Worm (Caenorhabditis elegans) whole organism, young adult: Measurements from ENCODE around the gene nxf-1.

Experiments used
- C06A6.2 ChIP-seq: fragments of 200-800 bp; sonication (Bioruptor generic); conservative IDR thresholded peaks from 2 replicates; pipeline ENCODE4 v1.3.6; 2022; ENCODE audit warnings: missing genetic modification characterization, missing compliant biosample characterization
- F10E7.11 ChIP-seq: sonication (generic microtip); optimal IDR thresholded peaks from 2 replicates; lab custom pipeline; 2017; ENCODE audit warnings: mild to moderate bottlenecking, missing genetic modification characterization, moderate library complexity, missing compliant biosample characterization
- F33H1.4 ChIP-seq: fragments of 200-800 bp; sonication (Bioruptor generic); IDR thresholded peaks from 2 replicates; pipeline ENCODE4 v1.3.6; 2022; ENCODE audit warnings: missing genetic modification reagents, missing genetic modification characterization, missing compliant biosample characterization
- F52B5.7 ChIP-seq: sonication (generic microtip); optimal IDR thresholded peaks from 2 replicates; lab custom pipeline; 2016; ENCODE audit warnings: mild to moderate bottlenecking, missing genetic modification characterization, missing compliant biosample characterization
- F55B11.4 ChIP-seq: sonication (generic microtip); optimal IDR thresholded peaks from 2 replicates; lab custom pipeline; 2016; ENCODE audit warnings: missing compliant biosample characterization, missing genetic modification characterization, borderline replicate concordance; ENCODE audit not compliant: insufficient read depth
- K12H6.12 ChIP-seq: fragments of 200-800 bp; sonication (Bioruptor generic); optimal IDR thresholded peaks from 2 replicates; lab custom pipeline; 2018; ENCODE audit warnings: mild to moderate bottlenecking, missing genetic modification characterization, missing compliant biosample characterization
- Y53G8AR.9 ChIP-seq: fragments of 200-800 bp; sonication (Bioruptor generic); conservative IDR thresholded peaks from 2 replicates; pipeline ENCODE4 v1.3.6; 2022; ENCODE audit warnings: missing genetic modification reagents, missing genetic modification characterization, missing compliant biosample characterization
- Y56A3A.18 ChIP-seq: fragments of 200-800 bp; sonication (Bioruptor generic); IDR thresholded peaks from 2 replicates; pipeline ENCODE4 v1.3.6; 2022; ENCODE audit warnings: missing genetic modification reagents, missing genetic modification characterization, missing compliant biosample characterization
- Y67H2A.10 ChIP-seq: fragments of 200-800 bp; sonication (Bioruptor generic); conservative IDR thresholded peaks from 2 replicates; pipeline ENCODE4 v1.3.6; 2022; ENCODE audit warnings: missing genetic modification reagents, missing genetic modification characterization, missing compliant biosample characterization
- Y95B8A.8 ChIP-seq: fragments of 200-800 bp; sonication (Bioruptor generic); IDR thresholded peaks from 2 replicates; pipeline ENCODE4 v1.3.6; 2022; ENCODE audit warnings: missing genetic modification reagents, missing genetic modification characterization, missing compliant biosample characterization
- akir-1 ChIP-seq: fragments of 200-800 bp; sonication (Bioruptor generic); optimal IDR thresholded peaks from 2 replicates; lab custom pipeline; 2018; ENCODE audit warnings: mild to moderate bottlenecking, missing genetic modification characterization, moderate library complexity, missing compliant biosample characterization
- aptf-2 ChIP-seq: fragments of 200-800 bp; sonication (Bioruptor generic); conservative IDR thresholded peaks from 2 replicates; pipeline ENCODE4 v1.3.6; 2022; ENCODE audit warnings: missing genetic modification reagents, missing genetic modification characterization, missing compliant biosample characterization
- aptf-3 ChIP-seq: fragments of 200-800 bp; sonication (Bioruptor generic); IDR thresholded peaks from 2 replicates; pipeline ENCODE4 v1.3.6; 2022; ENCODE audit warnings: missing genetic modification characterization, missing compliant biosample characterization
- attf-5 ChIP-seq: fragments of 200-800 bp; sonication (Bioruptor generic); optimal IDR thresholded peaks from 2 replicates; lab custom pipeline; 2018; ENCODE audit warnings: mild to moderate bottlenecking, missing genetic modification characterization, missing compliant biosample characterization
- attf-6 ChIP-seq: fragments of 200-800 bp; sonication (Bioruptor generic); IDR thresholded peaks from 2 replicates; pipeline ENCODE4 v1.3.6; 2022; ENCODE audit warnings: missing genetic modification reagents, missing genetic modification characterization, missing compliant biosample characterization
- cebp-1 ChIP-seq, 2 experiments: fragments of 200-800 bp in 1 of 2; sonication (Bioruptor generic) in 1 of 2; sonication (generic microtip) in 1 of 2; IDR thresholded peaks in 1 of 2; optimal IDR thresholded peaks in 1 of 2; 2 replicates each; pipeline versions ENCODE4 v1.3.6 to Lab custom; 2017 to 2022; ENCODE audit warnings: missing compliant biosample characterization in 2 of 2, missing genetic modification characterization in 2 of 2, mild to moderate bottlenecking in 1 of 2, missing genetic modification reagents in 1 of 2, moderate library complexity in 1 of 2
- ceh-27 ChIP-seq: fragments of 200-800 bp; sonication (Bioruptor generic); optimal IDR thresholded peaks from 2 replicates; lab custom pipeline; 2018; ENCODE audit warnings: mild to moderate bottlenecking, missing genetic modification characterization, moderate library complexity, missing compliant biosample characterization
- ceh-40 ChIP-seq: fragments of 200-800 bp; sonication (Bioruptor generic); IDR thresholded peaks from 2 replicates; pipeline ENCODE4 v1.3.6; 2022; ENCODE audit warnings: missing genetic modification characterization, missing compliant biosample characterization
- ceh-58 ChIP-seq: fragments of 200-800 bp; sonication (Bioruptor generic); IDR thresholded peaks from 2 replicates; pipeline ENCODE4 v1.3.6; 2022; ENCODE audit warnings: missing genetic modification characterization, missing compliant biosample characterization
- chd-7 ChIP-seq: sonication (generic microtip); optimal IDR thresholded peaks from 2 replicates; lab custom pipeline; 2016; ENCODE audit warnings: mild to moderate bottlenecking, missing genetic modification characterization, moderate library complexity, missing compliant biosample characterization
- die-1 ChIP-seq: sonication (generic microtip); optimal IDR thresholded peaks from 2 replicates; lab custom pipeline; 2016; ENCODE audit warnings: missing genotype, mild to moderate bottlenecking, missing genetic modification characterization, missing compliant biosample characterization
- efl-1 ChIP-seq: fragments of 150-350 bp; optimal IDR thresholded peaks from 2 replicates; lab custom pipeline; 2014; ENCODE audit warnings: missing biosample characterization, missing genetic modification reagents, missing genetic modification characterization
- egl-18 ChIP-seq: fragments of 200-800 bp; sonication (Bioruptor generic); IDR thresholded peaks from 2 replicates; pipeline ENCODE4 v1.3.6; 2022; ENCODE audit warnings: missing genetic modification reagents, missing genetic modification characterization, missing compliant biosample characterization
- ekl-4 ChIP-seq: fragments of 200-800 bp; sonication (Bioruptor generic); IDR thresholded peaks from 2 replicates; pipeline ENCODE4 v1.3.6; 2022; ENCODE audit warnings: missing genetic modification reagents, missing genetic modification characterization, missing compliant biosample characterization
- fkh-3 ChIP-seq: sonication (generic microtip); optimal IDR thresholded peaks from 2 replicates; lab custom pipeline; 2016; ENCODE audit warnings: mild to moderate bottlenecking, missing genetic modification characterization, missing compliant biosample characterization
- hlh-12 ChIP-seq: sonication (generic microtip); optimal IDR thresholded peaks from 2 replicates; lab custom pipeline; 2016; ENCODE audit warnings: missing genetic modification characterization, missing compliant biosample characterization
- hlh-26 ChIP-seq: fragments of 200-800 bp; sonication (Bioruptor generic); conservative IDR thresholded peaks from 2 replicates; pipeline ENCODE4 v1.3.6; 2022; ENCODE audit warnings: missing genetic modification reagents, missing genetic modification characterization, missing compliant biosample characterization
- hmg-20 ChIP-seq: fragments of 200-800 bp; sonication (Bioruptor generic); IDR thresholded peaks from 2 replicates; pipeline ENCODE4 v1.3.6; 2022; ENCODE audit warnings: missing genetic modification reagents, missing genetic modification characterization, missing compliant biosample characterization
- lin-35 ChIP-seq, 3 experiments: fragments of 150-350 bp in 2 of 3; sonication (generic microtip) in 1 of 3; optimal IDR thresholded peaks; 2 replicates each; lab custom pipeline; 2014 to 2018; ENCODE audit warnings: missing biosample characterization in 3 of 3, missing genetic modification characterization in 3 of 3, missing genetic modification reagents in 3 of 3
- lin-40 ChIP-seq: sonication (generic microtip); optimal IDR thresholded peaks from 2 replicates; lab custom pipeline; 2016; ENCODE audit warnings: missing genetic modification characterization, mild to moderate bottlenecking, missing compliant biosample characterization, missing genotype, missing genetic modification reagents
- lsl-1 ChIP-seq: fragments of 200-800 bp; sonication (Bioruptor generic); optimal IDR thresholded peaks from 2 replicates; lab custom pipeline; 2018; ENCODE audit warnings: mild to moderate bottlenecking, missing genetic modification characterization, moderate library complexity, missing compliant biosample characterization
- mcd-1 ChIP-seq: fragments of 200-800 bp; sonication (Bioruptor generic); IDR thresholded peaks from 2 replicates; pipeline ENCODE4 v1.3.6; 2022; ENCODE audit warnings: missing genetic modification reagents, missing genetic modification characterization, missing compliant biosample characterization
- mxl-1 ChIP-seq: sonication (generic microtip); optimal IDR thresholded peaks from 2 replicates; lab custom pipeline; 2016; ENCODE audit warnings: missing genetic modification characterization, missing compliant biosample characterization
- nfyb-1 ChIP-seq: fragments of 200-800 bp; sonication (Bioruptor generic); IDR thresholded peaks from 2 replicates; pipeline ENCODE4 v1.3.6; 2022; ENCODE audit warnings: missing genetic modification reagents, missing genetic modification characterization, missing compliant biosample characterization
- nhr-80 ChIP-seq: sonication (generic microtip); optimal IDR thresholded peaks from 2 replicates; lab custom pipeline; 2016; ENCODE audit warnings: missing genetic modification characterization, missing compliant biosample characterization
- pha-4 ChIP-seq: fragments of 150-350 bp; sonication (generic microtip); optimal IDR thresholded peaks from 2 replicates; lab custom pipeline; 2014; ENCODE audit warnings: missing biosample characterization, missing genetic modification reagents, missing genetic modification characterization
- rcor-1 ChIP-seq: fragments of 200-800 bp; sonication (Bioruptor generic); IDR thresholded peaks from 2 replicates; pipeline ENCODE4 v1.3.6; 2022; ENCODE audit warnings: missing genetic modification reagents, missing genetic modification characterization, missing compliant biosample characterization
- sdz-38 ChIP-seq: sonication (generic microtip); optimal IDR thresholded peaks from 2 replicates; lab custom pipeline; 2016; ENCODE audit warnings: missing genotype, missing genetic modification characterization, missing compliant biosample characterization
- sea-2 ChIP-seq: fragments of 200-800 bp; sonication (Bioruptor generic); IDR thresholded peaks from 2 replicates; pipeline ENCODE4 v1.3.6; 2022; ENCODE audit warnings: missing genetic modification characterization, missing compliant biosample characterization
- tbp1 ChIP-seq: fragments of 200-800 bp; sonication (Bioruptor generic); optimal IDR thresholded peaks from 2 replicates; lab custom pipeline; 2018; ENCODE audit warnings: mild to moderate bottlenecking, missing genetic modification characterization, missing compliant biosample characterization
- tbx-9 ChIP-seq: sonication (generic microtip); optimal IDR thresholded peaks from 2 replicates; lab custom pipeline; 2016; ENCODE audit warnings: borderline replicate concordance, missing genetic modification characterization, inconsistent platforms, missing compliant biosample characterization
- zfh-2 ChIP-seq: fragments of 200-800 bp; sonication (Bioruptor generic); conservative IDR thresholded peaks from 2 replicates; pipeline ENCODE4 v1.3.6; 2022; ENCODE audit warnings: missing genetic modification reagents, missing genetic modification characterization, missing compliant biosample characterization
- ztf-18 ChIP-seq: sonication (generic microtip); optimal IDR thresholded peaks from 2 replicates; lab custom pipeline; 2016; ENCODE audit warnings: missing genotype, mild to moderate bottlenecking, missing genetic modification characterization, missing compliant biosample characterization
- ztf-26 ChIP-seq: sonication (generic microtip); optimal IDR thresholded peaks from 2 replicates; lab custom pipeline; 2017; ENCODE audit warnings: missing genetic modification characterization, missing compliant biosample characterization
- ztf-3 ChIP-seq: fragments of 200-800 bp; sonication (Bioruptor generic); optimal IDR thresholded peaks from 2 replicates; lab custom pipeline; 2018; ENCODE audit warnings: mild to moderate bottlenecking, missing genetic modification characterization, missing compliant biosample characterization
- ztf-6 ChIP-seq: fragments of 200-800 bp; sonication (Bioruptor generic); IDR thresholded peaks from 2 replicates; pipeline ENCODE4 v1.3.6; 2022; ENCODE audit warnings: missing genetic modification reagents, missing genetic modification characterization, missing compliant biosample characterization

The nxf-1 gene

ce11 chrV:14366487-14366962 lies 48.3 kb downstream of the nxf-1 start (continued):
- no peak for TF ChIP-seq F10E7.11
- no peak for TF ChIP-seq attf-6
- TF ChIP-seq hmg-20 (GFP tag; lab: Robert Waterston, UW): 0 out of 2 replicates have a peak, but pooled peaks have one; percentile 34
- TF ChIP-seq mcd-1 (GFP tag; lab: Robert Waterston, UW): peak; percentile 60
- no peak for TF ChIP-seq sdz-38
- TF ChIP-seq die-1 (tag; lab: Kevin White, UChicago): peak; percentile 16
- no peak for TF ChIP-seq aptf-2 (GFP tag; lab: Robert Waterston, UW)
- peak; percentile 99 for TF ChIP-seq zfh-2 (GFP tag; lab: Robert Waterston, UW)
- TF ChIP-seq tbp1 (GFP tag; lab: Kevin White, UChicago): peak; percentile 34
- peak; percentile 41 for TF ChIP-seq chd-7 (tag; lab: Kevin White, UChicago)
- peak; percentile 39; the same call in 1 of the 2 replicates for TF ChIP-seq nfyb-1 (GFP tag; lab: Robert Waterston, UW)
- no peak for TF ChIP-seq ztf-3 (GFP tag; lab: Kevin White, UChicago)
- TF ChIP-seq C06A6.2: no peak; the same call in 1 of the 2 replicates
- TF ChIP-seq F52B5.7 (tag; lab: Kevin White, UChicago): peak; percentile 31
- TF ChIP-seq mxl-1 (tag; lab: Kevin White, UChicago): no peak

- TF ChIP-seq K12H6.12 (tag; lab: Kevin White, UChicago) (no peak), ztf-18 (no peak), hlh-12 (no peak), nfyb-1 (GFP tag; lab: Robert Waterston, UW) (peak; percentile 57; the same call in 1 of the 2 replicates), sea-2 (GFP tag; lab: Robert Waterston, UW) (no peak), aptf-3 (GFP tag; lab: Robert Waterston, UW) (no peak), fkh-3 (no peak), zfh-2 (GFP tag; lab: Robert Waterston, UW) (peak; percentile 63; the same call in 1 of the 2 replicates), efl-1 (GFP tag; lab: Kevin White, UChicago) (no peak), pha-4 (tag; lab: Kevin White, UChicago) (no peak), Y53G8AR.9 (GFP tag; lab: Robert Waterston, UW) (no peak), nhr-80 (tag; lab: Kevin White, UChicago) (peak; percentile 43), chd-7 (tag; lab: Kevin White, UChicago) (no peak), F55B11.4 (tag; lab: Kevin White, UChicago) (no peak), rcor-1 (GFP tag; lab: Robert Waterston, UW) (no peak), ztf-3 (GFP tag; lab: Kevin White, UChicago) (no peak), ceh-40 (no peak), akir-1 (GFP tag; lab: Kevin White, UChicago) (no peak), ceh-27 (GFP tag; lab: Kevin White, UChicago) (peak; percentile 14), lsl-1 (no peak), lin-35 (GFP tag; optimal IDR thresholded peaks at IDR 0.05; lab: Kevin White, UChicago) (no peak), attf-6 (no peak), hlh-26 (GFP tag; lab: Robert Waterston, UW) (no peak), ekl-4 (GFP tag; lab: Robert Waterston, UW) (no peak), ztf-6 (GFP tag; lab: Robert Waterston, UW) (no peak), ceh-58 (GFP tag; lab: Robert Waterston, UW) (no peak), Y67H2A.10 (GFP tag; lab: Robert Waterston, UW) (no peak), egl-18 (GFP tag; lab: Robert Waterston, UW) (no peak), ztf-26 (tag; lab: Kevin White, UChicago) (no peak), lin-40 (tag; lab: Kevin White, UChicago) (peak; percentile 11), tbx-9 (tag; lab: Kevin White, UChicago) (no peak), attf-5 (GFP tag; lab: Kevin White, UChicago) (no peak), Y56A3A.18 (GFP tag; lab: Robert Waterston, UW) (no peak), cebp-1 (GFP tag; IDR thresholded peaks at IDR 0.05; lab: Robert Waterston, UW) (peak; percentile 76; the same call in 1 of the 2 replicates), cebp-1 (tag; optimal IDR thresholded peaks at IDR 0.05; lab: Kevin White, UChicago) (peak; percentile 74), Y95B8A.8 (GFP tag; lab: Robert Waterston, UW) (no peak), F33H1.4 (GFP tag; lab: Robert Waterston, UW) (no peak)
Measured at ce11 chrV:14364586-14365248, 50.1 kb downstream of the nxf-1 start.
